Worm (Caenorhabditis elegans): Measurements from ENCODE around the gene F19D8.2.

F19D8.2 gene

DNA sequence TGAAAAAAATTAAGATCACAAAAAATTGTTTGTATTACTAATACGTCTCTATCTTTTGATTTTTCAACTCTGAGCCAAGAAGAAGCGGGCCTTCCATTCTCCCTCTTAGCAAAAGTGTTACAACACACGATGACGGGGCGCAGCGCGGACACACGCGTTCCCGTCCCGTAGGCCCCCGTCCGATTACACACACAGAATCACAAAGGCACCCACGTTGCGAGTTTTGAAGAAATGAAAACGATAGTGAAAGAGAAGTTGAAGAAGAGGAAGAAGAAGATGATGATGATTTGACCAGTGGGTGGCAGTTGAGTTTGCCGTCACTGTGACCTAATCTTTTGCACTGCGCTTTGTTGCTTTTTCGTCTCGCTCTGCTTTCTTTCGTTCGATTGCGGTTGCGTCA is 11.8 kb downstream of the F19D8.2 start:
- TF ChIP-seq C34B4.2 (tag; optimal IDR thresholded peaks at IDR 0.05) (no peak), mef-2 (tag; optimal IDR thresholded peaks at IDR 0.05) (no peak), ces-1 (GFP tag; optimal IDR thresholded peaks at IDR 0.05) (no peak), dsc-1 (tag; optimal IDR thresholded peaks at IDR 0.05) (peak; percentile 23), ztf-11 (tag; optimal IDR thresholded peaks at IDR 0.05) (no peak), nhr-237 (tag; optimal IDR thresholded peaks at IDR 0.05) (no peak), ceh-63 (GFP tag; optimal IDR thresholded peaks at IDR 0.05) (no peak), pag-3 (tag; optimal IDR thresholded peaks at IDR 0.05; ENCODE audit: borderline replicate concordance, insufficient read depth) (peak; percentile 49), rnt-1 (tag; optimal IDR thresholded peaks at IDR 0.05) (peak; percentile 21), nhr-19 (GFP tag; conservative IDR thresholded peaks at IDR 0.05) (no peak), mab-9 (GFP tag; IDR thresholded peaks at IDR 0.05) (no peak), ceh-88 (GFP tag; IDR thresholded peaks at IDR 0.05) (no peak), lin-14 (GFP tag; optimal IDR thresholded peaks at IDR 0.05) (peak; percentile 79), nhr-12 (tag; optimal IDR thresholded peaks at IDR 0.05) (no peak), blmp-1 (tag; optimal IDR thresholded peaks at IDR 0.05) (peak; percentile 45), grh-1 (GFP tag; IDR thresholded peaks at IDR 0.05) (no peak)

DNA sequence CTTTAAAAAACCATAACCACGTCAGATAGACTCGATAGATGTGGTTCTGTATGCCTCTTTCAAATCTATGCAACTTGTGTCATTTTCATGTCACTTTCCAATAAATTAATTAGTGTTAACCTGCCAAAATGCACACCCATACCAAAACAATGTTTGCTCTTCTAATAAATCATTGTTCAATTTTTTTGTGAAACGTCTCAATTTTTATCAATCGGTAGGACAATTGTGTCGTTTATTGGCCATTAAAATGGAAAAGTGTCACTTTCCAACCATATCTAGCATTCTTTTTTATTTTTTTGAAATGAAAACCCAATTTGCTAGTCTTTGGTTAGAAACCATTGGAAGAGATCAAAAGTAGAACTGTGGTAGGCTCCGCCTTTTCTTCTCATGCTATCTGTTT is 16.1 kb downstream of the F19D8.2 start:
- TF ChIP-seq fos-1 (tag; optimal IDR thresholded peaks at IDR 0.05) (no peak), efl-1 (optimal IDR thresholded peaks at IDR 0.05) (no peak), efl-1 (GFP tag; optimal IDR thresholded peaks at IDR 0.05 in 1 of 2) (peak in 1 of 2 experiments; percentile 83), nhr-76 (tag; optimal IDR thresholded peaks at IDR 0.05) (no peak), zip-4 (GFP tag; optimal IDR thresholded peaks at IDR 0.05) (no peak), nhr-47 (tag; optimal IDR thresholded peaks at IDR 0.05) (no peak), sptf-1 (tag; optimal IDR thresholded peaks at IDR 0.05) (no peak)

ce11 chrX:13851590-13851989 is 17.4 kb downstream of the F19D8.2 start:
- TF ChIP-seq efl-1 (optimal IDR thresholded peaks at IDR 0.05): no peak
- TF ChIP-seq efl-1 (GFP tag; optimal IDR thresholded peaks at IDR 0.05 in 1 of 2): peak in 1 of 2 experiments; percentile 13
- TF ChIP-seq elt-2 (tag; optimal IDR thresholded peaks at IDR 0.05): peak; percentile 27
- no peak for TF ChIP-seq dpl-1 (GFP tag; optimal IDR thresholded peaks at IDR 0.05)
- no peak for TF ChIP-seq ceh-88 (GFP tag; IDR thresholded peaks at IDR 0.05)
- TF ChIP-seq tlp-1 (tag; optimal IDR thresholded peaks at IDR 0.05): no peak
- TF ChIP-seq C16A3.4 (tag; optimal IDR thresholded peaks at IDR 0.05): no peak
- no peak for TF ChIP-seq ets-5 (GFP tag; IDR thresholded peaks at IDR 0.05)
- TF ChIP-seq swsn-7 (tag; optimal IDR thresholded peaks at IDR 0.05): no peak

DNA sequence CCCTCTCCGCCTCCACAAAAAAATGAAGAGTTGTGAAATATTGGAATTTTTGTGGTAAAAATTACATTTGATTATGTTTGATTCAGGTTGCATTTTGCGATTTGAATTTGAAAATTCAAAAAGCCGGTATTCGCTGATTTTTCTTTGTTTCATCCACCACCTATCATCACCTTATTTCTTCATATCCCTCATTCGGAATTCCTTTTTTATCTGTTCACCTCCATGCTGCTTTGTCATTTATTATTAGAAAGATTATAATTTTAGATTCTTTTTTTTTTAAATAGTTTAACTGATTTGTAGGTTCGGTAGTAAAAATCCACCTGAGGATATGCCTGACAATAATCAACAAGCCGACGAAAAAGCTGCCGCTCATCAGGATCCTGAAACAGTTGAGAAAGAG is 18.4 kb downstream of the F19D8.2 start, which contains the start of gene mct-3:
Gene mct-3 (plus strand): TSS at position 301 of the 400 bp plus-strand sequence.
- TF ChIP-seq F16B12.6 (tag; optimal IDR thresholded peaks at IDR 0.05) (no peak), fkh-10 (GFP tag; optimal IDR thresholded peaks at IDR 0.05) (no peak)

- TF ChIP-seq fkh-4 (tag; optimal IDR thresholded peaks at IDR 0.05; ENCODE audit: borderline replicate concordance) (no peak), lin-15B (tag; optimal IDR thresholded peaks at IDR 0.05) (no peak), xbp-1 (tag; optimal IDR thresholded peaks at IDR 0.05) (no peak), lin-39 (tag; optimal IDR thresholded peaks at IDR 0.05) (no peak), efl-1 (optimal IDR thresholded peaks at IDR 0.05) (no peak), efl-1 (GFP tag; optimal IDR thresholded peaks at IDR 0.05 in 1 of 2) (peak in 1 of 2 experiments; percentile 91), dpl-1 (GFP tag; optimal IDR thresholded peaks at IDR 0.05) (no peak), ceh-82 (tag; optimal IDR thresholded peaks at IDR 0.05) (no peak)
Measured at ce11 chrX:13855928-13856327, 21.7 kb downstream of the F19D8.2 start.
